Fruit fly (Drosophila melanogaster) whole organism, adult: ENCODE measurements around the gene CG7453.

ENCODE experiments used
- CG11617 ChIP-seq: fragments of 200-800 bp; sonication (Bioruptor generic); optimal IDR thresholded peaks from 2 replicates; lab custom pipeline; 2017; ENCODE audit warnings: mild to moderate bottlenecking, missing biosample characterization, missing genetic modification reagents, missing genetic modification characterization
- CG12768 ChIP-seq: fragments of 200-800 bp; sonication (Bioruptor generic); optimal IDR thresholded peaks from 2 replicates; lab custom pipeline; 2017; ENCODE audit warnings: missing biosample characterization, missing genetic modification characterization, mild to moderate bottlenecking, moderate library complexity, missing genetic modification reagents
- CG14711 ChIP-seq: fragments of 200-800 bp; sonication (Bioruptor generic); optimal IDR thresholded peaks from 2 replicates; lab custom pipeline; 2018; ENCODE audit warnings: missing biosample characterization, mild to moderate bottlenecking, missing genetic modification characterization, moderate library complexity
- CG1620 ChIP-seq: fragments of 200-800 bp; sonication (Bioruptor generic); optimal IDR thresholded peaks from 2 replicates; lab custom pipeline; 2016; ENCODE audit warnings: missing biosample characterization, missing genetic modification characterization
- CG33017 ChIP-seq: fragments of 200-800 bp; sonication (Bioruptor generic); optimal IDR thresholded peaks from 2 replicates; lab custom pipeline; 2018; ENCODE audit warnings: missing biosample characterization, mild to moderate bottlenecking, missing genetic modification characterization, moderate library complexity
- CG5204 ChIP-seq: fragments of 200-800 bp; sonication (Bioruptor generic); optimal IDR thresholded peaks from 2 replicates; lab custom pipeline; 2016; ENCODE audit warnings: missing biosample characterization, missing genetic modification characterization
- CG7045 ChIP-seq: fragments of 200-800 bp; sonication (Bioruptor generic); optimal IDR thresholded peaks from 2 replicates; lab custom pipeline; 2017; ENCODE audit warnings: missing biosample characterization, mild to moderate bottlenecking, missing genetic modification characterization
- CG7101 ChIP-seq: fragments of 200-800 bp; sonication (Bioruptor generic); optimal IDR thresholded peaks from 2 replicates; lab custom pipeline; 2018; ENCODE audit warnings: missing biosample characterization, mild to moderate bottlenecking, missing genetic modification characterization, moderate library complexity
- Clk ChIP-seq: fragments of 200-800 bp; sonication (Bioruptor generic); optimal IDR thresholded peaks from 2 replicates; lab custom pipeline; 2017; ENCODE audit warnings: missing biosample characterization, missing genetic modification characterization
- Crg-1 ChIP-seq: fragments of 200-800 bp; sonication (Bioruptor generic); optimal IDR thresholded peaks from 2 replicates; lab custom pipeline; 2016; ENCODE audit warnings: missing biosample characterization, missing genetic modification characterization
- Hr96 ChIP-seq: fragments of 200-800 bp; sonication (Bioruptor generic); optimal IDR thresholded peaks from 2 replicates; lab custom pipeline; 2016; ENCODE audit warnings: missing biosample characterization, missing genetic modification characterization
- Mnt ChIP-seq: fragments of 200-800 bp; sonication (Bioruptor generic); optimal IDR thresholded peaks from 2 replicates; lab custom pipeline; 2016; ENCODE audit warnings: missing biosample characterization, mild to moderate bottlenecking, missing genetic modification characterization
- bab1 ChIP-seq: fragments of 200-800 bp; sonication (Bioruptor generic); optimal IDR thresholded peaks from 3 replicates; lab custom pipeline; 2019; ENCODE audit warnings: missing biosample characterization, mild to moderate bottlenecking, missing genetic modification characterization, moderate library complexity
- cic ChIP-seq: fragments of 200-800 bp; sonication (Bioruptor generic); optimal IDR thresholded peaks from 2 replicates; lab custom pipeline; 2017; ENCODE audit warnings: missing biosample characterization, mild to moderate bottlenecking, missing genetic modification characterization, moderate library complexity
- cnc ChIP-seq, 2 experiments: fragments of >200 bp; optimal IDR thresholded peaks; 2 replicates each; lab custom pipeline; 2017
- kay ChIP-seq: fragments of 200-800 bp; sonication (Bioruptor generic); peaks from one replicate; lab custom pipeline; 2016; ENCODE audit warnings: missing biosample characterization, missing genetic modification characterization, borderline replicate concordance
- ovo ChIP-seq: fragments of 200-800 bp; sonication (Bioruptor generic); optimal IDR thresholded peaks from 2 replicates; lab custom pipeline; 2016; ENCODE audit warnings: missing biosample characterization, missing genetic modification characterization
- pad ChIP-seq: fragments of 200-800 bp; sonication (Bioruptor generic); optimal IDR thresholded peaks from 3 replicates; lab custom pipeline; 2017; ENCODE audit warnings: missing biosample characterization, missing genetic modification characterization, mild to moderate bottlenecking, moderate library complexity, missing genetic modification reagents
- tj ChIP-seq: fragments of 200-800 bp; sonication (Bioruptor generic); optimal IDR thresholded peaks from 3 replicates; lab custom pipeline; 2017; ENCODE audit warnings: missing biosample characterization, mild to moderate bottlenecking, missing genetic modification characterization, moderate library complexity
- toe ChIP-seq: fragments of 200-800 bp; sonication (Bioruptor generic); optimal IDR thresholded peaks from 2 replicates; lab custom pipeline; 2016; ENCODE audit warnings: missing biosample characterization, missing genetic modification characterization

CG7453 gene

dm6 chrX:19154998-19155397 lies 25.0 kb upstream of the CG7453 start:
- TF ChIP-seq cnc (optimal IDR thresholded peaks at IDR 0.05; lab: Kevin White, UChicago): no peak
- TF ChIP-seq CG14711: peak; percentile 83
- peak; percentile 37 for TF ChIP-seq tj
- peak; percentile 81 for TF ChIP-seq CG33017 (tag; lab: Kevin White, UChicago)
- no peak for TF ChIP-seq toe (GFP tag; lab: Kevin White, UChicago)
- no peak for TF ChIP-seq kay
- TF ChIP-seq Mnt (GFP tag; lab: Kevin White, UChicago): peak; percentile 35
- peak; percentile 82 for TF ChIP-seq CG7101 (tag; lab: Kevin White, UChicago)
- no peak for TF ChIP-seq CG1620
- no peak for TF ChIP-seq ovo (GFP tag; lab: Kevin White, UChicago)
- TF ChIP-seq CG11617 (GFP tag; lab: Kevin White, UChicago): peak; percentile 54
- TF ChIP-seq CG7045: peak; percentile 67
- TF ChIP-seq Crg-1 (GFP tag; lab: Kevin White, UChicago): peak; percentile 58
- TF ChIP-seq CG12768 (GFP tag; lab: Kevin White, UChicago): peak; percentile 72
- peak; percentile 22 for TF ChIP-seq Clk (GFP tag; lab: Kevin White, UChicago)
- TF ChIP-seq Hr96 (GFP tag; lab: Kevin White, UChicago): peak; percentile 46
- TF ChIP-seq CG5204 (GFP tag; lab: Kevin White, UChicago): peak; percentile 53
- TF ChIP-seq cic (GFP tag; lab: Kevin White, UChicago): peak; percentile 47
- peak; percentile 55 for TF ChIP-seq pad
- peak; percentile 82 for TF ChIP-seq bab1

dm6 chrX:19155922-19156437 lies 24.0 kb upstream of the CG7453 start:
- TF ChIP-seq CG1620 (no peak), cnc (optimal IDR thresholded peaks at IDR 0.05; lab: Kevin White, UChicago) (no peak), pad (no peak), CG11617 (GFP tag; lab: Kevin White, UChicago) (no peak), CG7045 (peak; percentile 13), Hr96 (GFP tag; lab: Kevin White, UChicago) (no peak), CG33017 (tag; lab: Kevin White, UChicago) (no peak), CG5204 (GFP tag; lab: Kevin White, UChicago) (peak; percentile 18), Crg-1 (GFP tag; lab: Kevin White, UChicago) (no peak), cic (GFP tag; lab: Kevin White, UChicago) (no peak), Clk (GFP tag; lab: Kevin White, UChicago) (no peak), toe (GFP tag; lab: Kevin White, UChicago) (no peak), CG7101 (tag; lab: Kevin White, UChicago) (peak; percentile 8), CG14711 (peak; percentile 35), CG12768 (GFP tag; lab: Kevin White, UChicago) (no peak), kay (no peak)

- TF ChIP-seq CG7101 (tag; lab: Kevin White, UChicago) (no peak), bab1 (no peak), CG12768 (GFP tag; lab: Kevin White, UChicago) (no peak), Mnt (GFP tag; lab: Kevin White, UChicago) (no peak), CG33017 (tag; lab: Kevin White, UChicago) (no peak), cnc (optimal IDR thresholded peaks at IDR 0.05; lab: Kevin White, UChicago) (no peak)
Measured at dm6 chrX:19157471-19157870, 22.5 kb upstream of the CG7453 start.

dm6 chrX:19158519-19159289 lies 21.3 kb upstream of the CG7453 start:
- no peak for TF ChIP-seq Crg-1 (GFP tag; lab: Kevin White, UChicago)
- no peak for TF ChIP-seq CG33017 (tag; lab: Kevin White, UChicago)
- no peak for TF ChIP-seq ovo (GFP tag; lab: Kevin White, UChicago)
- TF ChIP-seq Mnt (GFP tag; lab: Kevin White, UChicago): no peak
- TF ChIP-seq CG11617 (GFP tag; lab: Kevin White, UChicago): no peak
- TF ChIP-seq cic (GFP tag; lab: Kevin White, UChicago): no peak
- TF ChIP-seq CG7045: no peak
- TF ChIP-seq CG12768 (GFP tag; lab: Kevin White, UChicago): no peak
- TF ChIP-seq Hr96 (GFP tag; lab: Kevin White, UChicago): no peak
- no peak for TF ChIP-seq CG7101 (tag; lab: Kevin White, UChicago)
- TF ChIP-seq CG5204 (GFP tag; lab: Kevin White, UChicago): no peak
- no peak for TF ChIP-seq bab1
- no peak for TF ChIP-seq cnc (optimal IDR thresholded peaks at IDR 0.05; lab: Kevin White, UChicago)
- no peak for TF ChIP-seq Clk (GFP tag; lab: Kevin White, UChicago)
- no peak for TF ChIP-seq CG1620
- no peak for TF ChIP-seq toe (GFP tag; lab: Kevin White, UChicago)
- TF ChIP-seq CG14711: no peak
- TF ChIP-seq kay: no peak
- no peak for TF ChIP-seq pad

dm6 chrX:19159942-19160341 lies 20.0 kb upstream of the CG7453 start:
- no peak for TF ChIP-seq CG7045
- TF ChIP-seq tj: no peak
- no peak for TF ChIP-seq bab1
- TF ChIP-seq pad: no peak
- TF ChIP-seq CG33017 (tag; lab: Kevin White, UChicago): no peak
- TF ChIP-seq Crg-1 (GFP tag; lab: Kevin White, UChicago): no peak
- no peak for TF ChIP-seq CG12768 (GFP tag; lab: Kevin White, UChicago)
- TF ChIP-seq CG14711: peak; percentile 64
- TF ChIP-seq cic (GFP tag; lab: Kevin White, UChicago): no peak
- no peak for TF ChIP-seq toe (GFP tag; lab: Kevin White, UChicago)
- TF ChIP-seq ovo (GFP tag; lab: Kevin White, UChicago): no peak
- no peak for TF ChIP-seq Clk (GFP tag; lab: Kevin White, UChicago)
- TF ChIP-seq kay: no peak
- no peak for TF ChIP-seq CG11617 (GFP tag; lab: Kevin White, UChicago)
- no peak for TF ChIP-seq CG5204 (GFP tag; lab: Kevin White, UChicago)
- TF ChIP-seq CG7101 (tag; lab: Kevin White, UChicago): peak; percentile 2
